Worm (Caenorhabditis elegans): ENCODE measurements around the gene str-40.

ce11 chrV:3113751-3114150 lies 44.8 kb upstream of the str-40 start, which contains the start of gene Y73C8C.8:
- no peak for TF ChIP-seq ceh-82 (tag; optimal IDR thresholded peaks at IDR 0.05)
- no peak for TF ChIP-seq nhr-6 (tag; optimal IDR thresholded peaks at IDR 0.05)
- TF ChIP-seq ZK546.5 (tag; optimal IDR thresholded peaks at IDR 0.05): no peak
- TF ChIP-seq unc-62 (GFP tag; optimal IDR thresholded peaks at IDR 0.05 in 1 of 2): no peak
- no peak for TF ChIP-seq unc-62 (tag; optimal IDR thresholded peaks at IDR 0.05)
- TF ChIP-seq fos-1 (tag; optimal IDR thresholded peaks at IDR 0.05): no peak
- no peak for TF ChIP-seq duxl-1 (tag; optimal IDR thresholded peaks at IDR 0.05; ENCODE audit: poor library complexity)
- TF ChIP-seq mxl-2 (GFP tag; conservative IDR thresholded peaks at IDR 0.05): no peak
- no peak for TF ChIP-seq pha-4 (GFP tag; IDR thresholded peaks at IDR 0.05)
- no peak for TF ChIP-seq pha-4 (tag; optimal IDR thresholded peaks at IDR 0.05)
- TF ChIP-seq mxl-3 (GFP tag; optimal IDR thresholded peaks at IDR 0.05): no peak
